Fruit fly (Drosophila melanogaster): ENCODE data around the gene CG42681.

DNA sequence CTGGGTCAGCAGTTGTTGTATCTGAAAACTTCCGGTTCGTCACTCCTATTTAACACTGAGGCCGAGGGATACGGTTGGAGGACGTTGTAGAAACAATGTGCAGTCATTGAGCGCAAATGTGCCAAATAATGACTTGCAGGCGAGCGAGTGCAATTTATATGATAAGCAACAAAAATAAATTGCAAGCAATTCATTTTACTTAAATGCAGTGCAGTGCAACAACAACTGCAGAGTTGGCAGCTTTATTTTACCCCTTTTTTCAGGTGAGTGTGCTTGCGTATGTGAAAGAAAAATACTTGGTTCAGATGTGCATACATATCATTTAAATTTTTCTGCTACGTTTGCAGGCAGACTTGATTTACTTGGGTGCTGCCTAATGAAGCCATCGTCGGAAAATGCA, 1.8 kb downstream of the CG42681 start:
- TF ChIP-seq usp (GFP tag; optimal IDR thresholded peaks at IDR 0.05) (no peak), amos (GFP tag; IDR thresholded peaks at IDR 0.05; ENCODE audit: partially characterized antibody) (no peak), TFAM (GFP tag; optimal IDR thresholded peaks at IDR 0.05) (no peak), croc (GFP tag; conservative IDR thresholded peaks at IDR 0.05) (no peak), NFAT (GFP tag; IDR thresholded peaks at IDR 0.05) (no peak), CG10565 (GFP tag; optimal IDR thresholded peaks at IDR 0.05) (no peak), Dfd (GFP tag; optimal IDR thresholded peaks at IDR 0.05) (no peak), gfzf (GFP tag; optimal IDR thresholded peaks at IDR 0.05) (no peak), dmrt99B (tag; optimal IDR thresholded peaks at IDR 0.05) (no peak)

Measured in whole organism, embryonic.